Fruit fly (Drosophila melanogaster): Measurements from ENCODE around the gene Tmf.

DNA sequence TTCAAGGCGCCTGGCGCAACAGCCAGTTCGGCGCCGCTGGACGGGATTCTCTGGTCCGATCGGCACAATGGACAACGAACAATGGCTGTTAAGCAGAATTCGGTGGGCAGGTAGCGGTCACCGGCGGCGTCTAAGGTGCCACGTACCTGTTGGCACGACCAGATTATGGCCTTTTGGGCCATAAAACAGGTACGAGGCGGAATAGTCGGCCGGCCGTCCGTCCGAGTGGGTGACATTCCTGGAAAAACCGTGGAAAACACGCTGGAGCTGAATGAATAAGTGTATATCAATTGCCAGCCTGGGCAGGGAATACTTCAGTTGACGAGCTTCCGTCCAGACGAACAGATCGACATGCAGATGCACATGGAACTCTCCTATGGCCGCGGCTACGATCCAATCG, 21.2 kb upstream of the Tmf start, which contains the start of gene Atx-1:
- no peak for TF ChIP-seq pan (optimal IDR thresholded peaks at IDR 0.05)
- TF ChIP-seq Hr78 (GFP tag; optimal IDR thresholded peaks at IDR 0.05): no peak
- TF ChIP-seq h (GFP tag; optimal IDR thresholded peaks at IDR 0.05): no peak
- no peak for TF ChIP-seq dmrt93B (GFP tag; optimal IDR thresholded peaks at IDR 0.05)
- TF ChIP-seq Dif (GFP tag; optimal IDR thresholded peaks at IDR 0.05; ENCODE audit: partially characterized antibody): no peak
- no peak for TF ChIP-seq br (GFP tag; optimal IDR thresholded peaks at IDR 0.05)
- TF ChIP-seq dl (GFP tag; optimal IDR thresholded peaks at IDR 0.05; ENCODE audit: insufficient read depth in 1 of 2, partially characterized antibody in 2 of 2): no peak
- no peak for TF ChIP-seq Sp1 (GFP tag; optimal IDR thresholded peaks at IDR 0.05)
- no peak for TF ChIP-seq jim (GFP tag; optimal IDR thresholded peaks at IDR 0.05)
- TF ChIP-seq fru (GFP tag; optimal IDR thresholded peaks at IDR 0.05): no peak
- no peak for TF ChIP-seq OdsH (GFP tag; optimal IDR thresholded peaks at IDR 0.05)
- TF ChIP-seq usp (GFP tag; optimal IDR thresholded peaks at IDR 0.05): no peak
